Worm (Caenorhabditis elegans): ENCODE results near the gene col-164.

The col-164 gene

ce11 chrX:2110603-2111327 is 17.5 kb downstream of the col-164 start:
- no peak for TF ChIP-seq nhr-84 (tag; optimal IDR thresholded peaks at IDR 0.05)
- TF ChIP-seq nhr-237 (tag; optimal IDR thresholded peaks at IDR 0.05): no peak
- no peak for TF ChIP-seq skn-1 (tag; optimal IDR thresholded peaks at IDR 0.05)
- no peak for TF ChIP-seq ceh-63 (GFP tag; optimal IDR thresholded peaks at IDR 0.05)
- TF ChIP-seq efl-1 (optimal IDR thresholded peaks at IDR 0.05): no peak
- no peak for TF ChIP-seq efl-1 (GFP tag; optimal IDR thresholded peaks at IDR 0.05 in 1 of 2)
- no peak for TF ChIP-seq fos-1 (tag; optimal IDR thresholded peaks at IDR 0.05)
- TF ChIP-seq sox-4 (tag; optimal IDR thresholded peaks at IDR 0.05): no peak
- TF ChIP-seq jun-1 (tag; optimal IDR thresholded peaks at IDR 0.05): no peak
- no peak for TF ChIP-seq dpl-1 (GFP tag; optimal IDR thresholded peaks at IDR 0.05)
- no peak for TF ChIP-seq nhr-71 (tag; optimal IDR thresholded peaks at IDR 0.05)
- TF ChIP-seq sptf-1 (tag; optimal IDR thresholded peaks at IDR 0.05): no peak
- TF ChIP-seq nhr-76 (tag; optimal IDR thresholded peaks at IDR 0.05): no peak
- no peak for TF ChIP-seq snu-23 (GFP tag; optimal IDR thresholded peaks at IDR 0.05)
- TF ChIP-seq nhr-11 (tag; optimal IDR thresholded peaks at IDR 0.05): no peak
- TF ChIP-seq alr-1 (tag; optimal IDR thresholded peaks at IDR 0.05; ENCODE audit: borderline replicate concordance): no peak
- TF ChIP-seq lin-35 (GFP tag; optimal IDR thresholded peaks at IDR 0.05): no peak

ce11 chrX:2113004-2113403 is 19.7 kb downstream of the col-164 start, which contains the start of gene bus-5:
Gene bus-5, minus strand, starts transcription at chrX:2113104.
- no peak for TF ChIP-seq unc-130 (tag; optimal IDR thresholded peaks at IDR 0.05)
- no peak for TF ChIP-seq fkh-4 (tag; optimal IDR thresholded peaks at IDR 0.05; ENCODE audit: borderline replicate concordance)
- TF ChIP-seq dsc-1 (tag; optimal IDR thresholded peaks at IDR 0.05): no peak
- TF ChIP-seq ces-1 (GFP tag; optimal IDR thresholded peaks at IDR 0.05): no peak
- no peak for TF ChIP-seq jun-1 (tag; optimal IDR thresholded peaks at IDR 0.05)
- TF ChIP-seq nhr-84 (tag; optimal IDR thresholded peaks at IDR 0.05): no peak

- no peak for TF ChIP-seq nhr-76 (tag; optimal IDR thresholded peaks at IDR 0.05)
- TF ChIP-seq nhr-12 (tag; optimal IDR thresholded peaks at IDR 0.05): no peak
- TF ChIP-seq nhr-71 (tag; optimal IDR thresholded peaks at IDR 0.05): no peak
- no peak for TF ChIP-seq skn-1 (tag; optimal IDR thresholded peaks at IDR 0.05)
- no peak for TF ChIP-seq lin-14 (GFP tag; optimal IDR thresholded peaks at IDR 0.05)
- TF ChIP-seq lin-39 (tag; optimal IDR thresholded peaks at IDR 0.05): no peak
- TF ChIP-seq rnt-1 (tag; optimal IDR thresholded peaks at IDR 0.05): no peak
- TF ChIP-seq lin-35 (GFP tag; optimal IDR thresholded peaks at IDR 0.05): no peak
- TF ChIP-seq C34B4.2 (tag; optimal IDR thresholded peaks at IDR 0.05): no peak
- no peak for TF ChIP-seq swsn-7 (tag; optimal IDR thresholded peaks at IDR 0.05)
- no peak for TF ChIP-seq pqm-1 (tag; optimal IDR thresholded peaks at IDR 0.05)
- no peak for TF ChIP-seq ceh-63 (GFP tag; optimal IDR thresholded peaks at IDR 0.05)
- no peak for TF ChIP-seq C04F5.9 (tag; optimal IDR thresholded peaks at IDR 0.05)
- TF ChIP-seq nhr-77 (tag; optimal IDR thresholded peaks at IDR 0.05): no peak
- no peak for TF ChIP-seq nhr-237 (tag; optimal IDR thresholded peaks at IDR 0.05)
- TF ChIP-seq F16B12.6 (tag; optimal IDR thresholded peaks at IDR 0.05): no peak
- TF ChIP-seq nhr-20 (tag; optimal IDR thresholded peaks at IDR 0.05): no peak
Measured at ce11 chrX:2114171-2114570, 20.9 kb downstream of the col-164 start.

ce11 chrX:2116304-2116867 is 23.1 kb downstream of the col-164 start:
- no peak for TF ChIP-seq unc-130 (tag; optimal IDR thresholded peaks at IDR 0.05)
- TF ChIP-seq elt-3 (tag; optimal IDR thresholded peaks at IDR 0.05): no peak
- TF ChIP-seq nhr-47 (tag; optimal IDR thresholded peaks at IDR 0.05): no peak
- peak; percentile 10 for TF ChIP-seq ztf-4 (tag; optimal IDR thresholded peaks at IDR 0.05)
- TF ChIP-seq nhr-71 (tag; optimal IDR thresholded peaks at IDR 0.05): peak; percentile 9
- peak; percentile 77 for TF ChIP-seq nhr-85 (tag)
- TF ChIP-seq lin-14 (GFP tag; optimal IDR thresholded peaks at IDR 0.05): peak; percentile 19
- TF ChIP-seq nhr-20 (tag; optimal IDR thresholded peaks at IDR 0.05): peak; percentile 4
- TF ChIP-seq blmp-1 (tag; optimal IDR thresholded peaks at IDR 0.05): peak; percentile 83
